Worm (Caenorhabditis elegans) whole organism, L3 larva: ENCODE results near the gene acs-14.

ENCODE experiments used
- R02D3.7 ChIP-seq: fragments of 150-350 bp; optimal IDR thresholded peaks from 2 replicates; lab custom pipeline; 2014; ENCODE audit warnings: missing biosample characterization, missing genetic modification characterization
- aly-2 ChIP-seq: fragments of 150-350 bp; optimal IDR thresholded peaks from 2 replicates; lab custom pipeline; 2014; ENCODE audit warnings: missing biosample characterization, missing genetic modification characterization
- ceh-28 ChIP-seq: fragments of 150-350 bp; optimal IDR thresholded peaks from 2 replicates; lab custom pipeline; 2014; ENCODE audit warnings: missing biosample characterization, missing genetic modification reagents, missing genetic modification characterization
- daf-12 ChIP-seq: fragments of 150-350 bp; optimal IDR thresholded peaks from 2 replicates; lab custom pipeline; 2014; ENCODE audit warnings: missing biosample characterization, missing genetic modification reagents, missing genetic modification characterization
- egl-27 ChIP-seq: sonication (generic microtip); optimal IDR thresholded peaks from 4 replicates; lab custom pipeline; 2017; ENCODE audit warnings: missing biosample characterization, missing genetic modification reagents, missing genetic modification characterization
- egl-5 ChIP-seq: fragments of 150-350 bp; optimal IDR thresholded peaks from 2 replicates; lab custom pipeline; 2017; ENCODE audit warnings: missing biosample characterization, missing genetic modification reagents, missing genetic modification characterization, inconsistent platforms
- elt-1 ChIP-seq: fragments of 150-350 bp; optimal IDR thresholded peaks from 2 replicates; lab custom pipeline; 2014; ENCODE audit warnings: missing biosample characterization, missing genetic modification characterization
- elt-2 ChIP-seq: sonication (generic microtip); optimal IDR thresholded peaks from 2 replicates; lab custom pipeline; 2016; ENCODE audit warnings: missing genetic modification reagents, mild to moderate bottlenecking, missing genetic modification characterization, missing compliant biosample characterization
- eor-1 ChIP-seq, 2 experiments: fragments of 150-350 bp; optimal IDR thresholded peaks; 2 replicates each; lab custom pipeline; 2014 to 2018; ENCODE audit warnings: missing biosample characterization in 2 of 2, missing genetic modification characterization in 2 of 2
- fkh-10 ChIP-seq: sonication (generic microtip); optimal IDR thresholded peaks from 2 replicates; lab custom pipeline; 2017; ENCODE audit warnings: missing biosample characterization, missing genetic modification reagents, missing genetic modification characterization
- fkh-2 ChIP-seq: fragments of 150-350 bp; optimal IDR thresholded peaks from 2 replicates; lab custom pipeline; 2014; ENCODE audit warnings: missing biosample characterization, missing genetic modification reagents, missing genetic modification characterization
- fos-1 ChIP-seq: fragments of 150-350 bp; optimal IDR thresholded peaks from 2 replicates; lab custom pipeline; 2014; ENCODE audit warnings: missing biosample characterization, missing genetic modification characterization
- jun-1 ChIP-seq: fragments of 150-350 bp; optimal IDR thresholded peaks from 2 replicates; lab custom pipeline; 2014; ENCODE audit warnings: missing biosample characterization, missing genetic modification reagents, missing genetic modification characterization
- lin-15B ChIP-seq: fragments of 150-350 bp; optimal IDR thresholded peaks from 2 replicates; lab custom pipeline; 2014; ENCODE audit warnings: missing biosample characterization, missing genetic modification characterization
- lin-39 ChIP-seq: fragments of 150-350 bp; optimal IDR thresholded peaks from 2 replicates; lab custom pipeline; 2018; ENCODE audit warnings: missing biosample characterization, missing genetic modification reagents, missing genetic modification characterization
- lsy-12 ChIP-seq: sonication (generic microtip); optimal IDR thresholded peaks from 2 replicates; lab custom pipeline; 2016; ENCODE audit warnings: mild to moderate bottlenecking, missing genetic modification characterization, missing compliant biosample characterization
- nhr-11 ChIP-seq: fragments of 150-350 bp; optimal IDR thresholded peaks from 2 replicates; lab custom pipeline; 2014; ENCODE audit warnings: missing biosample characterization, missing genetic modification characterization
- nhr-237 ChIP-seq: fragments of 150-350 bp; optimal IDR thresholded peaks from 2 replicates; lab custom pipeline; 2014; ENCODE audit warnings: missing biosample characterization, missing genetic modification characterization
- nhr-25 ChIP-seq: sonication (generic microtip); optimal IDR thresholded peaks from 2 replicates; lab custom pipeline; 2017; ENCODE audit warnings: missing biosample characterization, missing genetic modification characterization
- nhr-28 ChIP-seq: fragments of 150-350 bp; optimal IDR thresholded peaks from 2 replicates; lab custom pipeline; 2014; ENCODE audit warnings: missing biosample characterization, missing genetic modification characterization
- nhr-43 ChIP-seq: sonication (generic microtip); optimal IDR thresholded peaks from 2 replicates; lab custom pipeline; 2016; ENCODE audit warnings: mild to moderate bottlenecking, missing genetic modification characterization, missing compliant biosample characterization; ENCODE audit not compliant: poor library complexity, severe bottlenecking
- pha-4 ChIP-seq: fragments of 150-350 bp; optimal IDR thresholded peaks from 2 replicates; lab custom pipeline; 2014; ENCODE audit warnings: missing biosample characterization, missing genetic modification reagents, missing genetic modification characterization
- pqm-1 ChIP-seq: fragments of 150-350 bp; optimal IDR thresholded peaks from 2 replicates; lab custom pipeline; 2017; ENCODE audit warnings: missing biosample characterization, missing genetic modification characterization, inconsistent platforms
- tbx-2 ChIP-seq: sonication (generic microtip); optimal IDR thresholded peaks from 2 replicates; lab custom pipeline; 2016; ENCODE audit warnings: mild to moderate bottlenecking, missing genetic modification characterization, missing compliant biosample characterization
- unc-39 ChIP-seq: sonication (generic microtip); optimal IDR thresholded peaks from 4 replicates; lab custom pipeline; 2017; ENCODE audit warnings: missing biosample characterization, missing genetic modification characterization
- zag-1 ChIP-seq: fragments of 150-350 bp; optimal IDR thresholded peaks from 2 replicates; lab custom pipeline; 2014; ENCODE audit warnings: missing biosample characterization, missing genetic modification characterization
- ztf-11 ChIP-seq: fragments of 150-350 bp; optimal IDR thresholded peaks from 2 replicates; lab custom pipeline; 2014; ENCODE audit warnings: missing biosample characterization, missing genetic modification characterization

acs-14 gene

DNA sequence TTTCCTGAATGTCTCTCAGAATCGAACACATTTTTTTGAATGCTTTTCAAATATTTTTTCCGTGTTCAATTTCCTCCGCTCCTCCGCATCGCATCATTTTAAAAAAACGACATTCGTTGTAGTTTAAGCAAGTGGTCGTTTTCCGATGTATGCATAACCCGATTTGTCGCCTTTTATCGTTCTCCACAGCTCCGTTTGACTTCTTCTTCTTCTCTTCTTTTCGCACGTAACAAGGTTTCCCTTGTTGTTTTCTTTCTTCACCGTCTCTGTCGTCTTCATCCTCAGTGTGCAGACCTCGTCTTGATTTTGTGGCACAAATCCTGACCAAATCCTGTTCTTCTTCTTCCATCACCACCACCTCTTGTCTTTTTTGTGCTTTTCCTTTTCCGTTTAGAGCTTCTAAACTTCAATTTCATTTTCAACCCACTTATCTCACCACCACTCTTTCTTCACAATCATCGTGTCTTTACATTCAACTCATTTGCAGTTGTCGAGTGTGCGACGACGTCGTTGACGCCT lies 24.1 kb upstream of the acs-14 start, which contains the start of gene K06A4.2:
Gene K06A4.2, plus strand, starts transcription at position 469 of the 519 bp plus-strand sequence.
- TF ChIP-seq tbx-2 (tag; lab: Kevin White, UChicago) (no peak), fkh-10 (GFP tag; lab: Kevin White, UChicago) (peak; percentile 86)
- TF ChIP-seq, all 47 proteins: peak for 1

DNA sequence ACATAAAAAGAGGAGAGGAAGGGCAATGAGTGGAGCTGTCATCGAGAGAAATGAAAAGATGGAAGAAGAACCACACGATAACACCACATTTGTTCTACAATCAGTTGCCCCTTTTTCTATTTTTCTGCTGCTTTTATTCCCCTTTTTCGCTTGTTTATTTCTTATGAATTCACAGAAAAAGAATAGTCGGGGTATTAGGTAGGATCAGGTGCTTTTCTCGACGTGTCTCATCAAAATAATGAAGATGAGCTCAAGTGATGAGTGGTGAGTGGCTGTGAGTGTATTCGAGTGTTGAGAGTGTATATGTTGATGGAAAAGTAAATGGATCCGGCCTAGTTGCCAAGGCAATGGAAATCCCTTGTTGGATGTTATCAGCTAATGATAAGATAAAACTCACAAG lies 22.4 kb upstream of the acs-14 start:
- no peak for TF ChIP-seq egl-27 (tag; lab: Kevin White, UChicago)
- TF ChIP-seq fos-1 (tag; lab: Kevin White, UChicago): no peak
- TF ChIP-seq eor-1 (tag; optimal IDR thresholded peaks at IDR 0.05; lab: Kevin White, UChicago): no peak
- no peak for TF ChIP-seq lsy-12 (tag; lab: Kevin White, UChicago)
- TF ChIP-seq unc-39 (tag; lab: Kevin White, UChicago): no peak
- no peak for TF ChIP-seq fkh-10 (GFP tag; lab: Kevin White, UChicago)
- TF ChIP-seq egl-5 (tag; lab: Kevin White, UChicago): no peak
- no peak for TF ChIP-seq daf-12 (tag; lab: Kevin White, UChicago)
- TF ChIP-seq fkh-2 (tag; lab: Kevin White, UChicago): no peak

DNA sequence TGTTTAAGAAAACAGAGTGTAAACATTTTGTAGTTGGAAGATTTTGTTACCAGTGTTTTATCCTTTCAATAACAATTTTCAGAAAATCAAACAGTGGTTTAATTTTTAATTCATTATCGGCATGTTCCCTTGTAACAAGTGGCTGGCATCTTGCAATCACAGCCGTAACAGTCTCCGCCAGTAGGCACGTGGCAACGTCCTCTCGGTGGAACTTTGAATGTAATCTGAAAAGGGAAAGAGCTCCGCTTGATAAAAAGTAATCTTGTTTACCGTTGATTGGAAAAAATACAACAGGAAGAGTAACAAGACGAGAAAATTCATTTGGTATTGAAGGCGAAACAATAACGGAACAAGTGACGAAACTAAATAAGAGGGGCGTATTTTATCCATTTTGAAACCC lies 18.5 kb upstream of the acs-14 start, which contains the start of gene K06A4.10:
Gene K06A4.10, minus strand, starts transcription at position 390 of the 400 bp plus-strand sequence.
- TF ChIP-seq ceh-28 (tag; lab: Kevin White, UChicago) (no peak), nhr-43 (tag; lab: Kevin White, UChicago) (no peak), elt-2 (tag; lab: Kevin White, UChicago) (peak; percentile 72), jun-1 (tag; lab: Kevin White, UChicago) (peak; percentile 6), ztf-11 (tag; lab: Kevin White, UChicago) (no peak)

DNA sequence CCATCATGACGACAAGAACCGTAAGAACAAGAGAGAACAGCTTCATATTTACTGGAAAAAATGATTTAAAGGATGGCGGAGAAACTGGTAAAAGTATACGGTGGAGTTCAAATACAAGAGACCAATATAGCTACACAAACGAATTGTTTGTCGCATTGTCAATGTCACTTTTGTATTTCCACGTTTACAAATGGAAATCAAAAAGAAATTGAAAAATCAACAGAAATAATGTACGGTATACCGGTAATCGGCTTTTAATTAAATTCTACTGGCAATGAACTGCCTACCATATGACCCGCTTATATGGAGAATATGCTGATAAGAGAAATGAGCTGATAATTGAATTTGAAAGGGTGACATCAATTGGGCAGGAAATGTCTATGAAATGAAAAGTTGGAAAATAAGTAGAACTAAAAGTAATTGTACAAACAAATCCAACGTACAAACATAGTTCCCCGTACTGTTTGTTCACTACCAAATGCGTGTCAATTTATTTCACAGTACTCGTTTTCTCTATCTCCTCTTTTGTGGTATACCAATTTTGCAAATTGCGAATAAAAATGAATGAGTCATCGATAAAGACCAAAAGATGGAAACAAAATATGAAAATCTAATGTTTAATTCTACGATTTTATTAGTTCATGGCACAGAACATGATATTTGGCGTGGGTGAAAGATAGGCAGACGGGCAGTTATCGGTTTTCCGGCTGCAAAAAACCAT lies 16.3 kb upstream of the acs-14 start, which contains the start of gene K06A4.7:
Gene K06A4.7, minus strand, starts transcription at position 51 of the 721 bp plus-strand sequence.
- TF ChIP-seq fkh-2 (tag; lab: Kevin White, UChicago) (no peak), unc-39 (tag; lab: Kevin White, UChicago) (no peak), lin-39 (tag; lab: Kevin White, UChicago) (no peak), fos-1 (tag; lab: Kevin White, UChicago) (no peak), pqm-1 (peak; percentile 70), elt-2 (tag; lab: Kevin White, UChicago) (peak; percentile 87), jun-1 (tag; lab: Kevin White, UChicago) (peak; percentile 44), eor-1 (tag; optimal IDR thresholded peaks at IDR 0.05; lab: Kevin White, UChicago) (no peak), pha-4 (tag; lab: Kevin White, UChicago) (peak; percentile 67)
- TF ChIP-seq, all 47 proteins: peak for 4

DNA sequence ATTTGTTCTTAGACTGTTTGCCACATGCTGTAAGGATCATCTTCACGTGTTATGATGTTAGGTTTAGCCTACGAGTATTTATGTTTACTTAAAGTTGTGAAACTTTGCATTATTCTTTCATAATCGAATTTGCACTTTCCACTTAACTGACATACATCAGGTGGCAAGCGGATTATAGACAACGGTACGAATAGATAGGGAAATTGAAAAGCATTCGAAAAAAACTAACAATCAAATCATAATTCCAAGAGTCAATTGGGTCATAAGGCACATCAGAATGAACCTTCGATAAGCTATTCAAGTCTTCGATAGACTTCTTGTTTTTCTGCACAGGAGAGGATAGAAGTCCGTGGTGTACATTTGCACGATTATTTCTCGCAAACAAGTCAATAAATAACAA lies 15.5 kb upstream of the acs-14 start:
- TF ChIP-seq zag-1 (tag; lab: Kevin White, UChicago) (no peak), pqm-1 (peak; percentile 75), lin-15B (tag; lab: Kevin White, UChicago) (no peak), pha-4 (tag; lab: Kevin White, UChicago) (no peak), R02D3.7 (tag; lab: Kevin White, UChicago) (no peak), elt-2 (tag; lab: Kevin White, UChicago) (peak; percentile 69), lin-39 (tag; lab: Kevin White, UChicago) (no peak), aly-2 (tag; lab: Kevin White, UChicago) (no peak)

DNA sequence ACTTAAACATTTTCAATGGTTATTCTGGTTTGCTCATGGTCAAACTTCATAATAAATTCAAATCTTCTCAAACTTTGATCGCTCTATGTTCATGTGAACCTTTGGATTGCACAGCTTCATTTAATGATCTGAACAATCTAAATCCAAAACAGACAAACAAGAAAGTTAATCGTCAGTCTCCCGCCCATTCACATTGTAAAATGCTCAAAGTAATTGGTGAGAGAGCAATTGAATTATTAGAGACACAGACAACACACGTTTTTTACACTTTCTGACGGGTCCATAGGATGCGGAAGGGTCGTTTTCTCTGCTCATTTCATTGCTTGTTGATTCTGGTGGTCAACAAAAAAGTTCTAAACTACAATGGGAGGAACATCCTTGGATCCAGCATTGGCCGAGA lies 11.2 kb upstream of the acs-14 start, which contains the start of gene gsnl-1:
Gene gsnl-1, plus strand, starts transcription at position 301 of the 400 bp plus-strand sequence.
- TF ChIP-seq elt-1 (tag; lab: Kevin White, UChicago): no peak
- TF ChIP-seq egl-5 (tag; lab: Kevin White, UChicago): peak; percentile 13

DNA sequence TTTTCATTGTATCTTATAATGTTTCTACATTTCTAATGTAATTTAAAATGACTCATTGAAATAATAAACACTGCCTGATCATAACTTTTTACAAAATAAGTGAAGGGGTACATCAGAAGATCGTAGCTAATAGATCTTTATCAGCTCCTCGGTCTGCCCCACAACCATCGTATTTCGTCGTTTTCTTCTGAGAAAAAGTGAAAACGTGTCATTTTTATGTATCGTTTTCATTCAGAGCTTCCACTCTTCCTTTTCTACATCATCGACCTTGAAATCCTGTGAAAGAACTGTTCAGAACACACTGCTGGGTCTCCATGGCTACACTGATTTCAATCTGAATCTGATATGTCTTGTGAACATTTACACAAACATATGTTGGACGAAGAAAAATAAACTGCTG lies 8.6 kb upstream of the acs-14 start:
- no peak for TF ChIP-seq ztf-11 (tag; lab: Kevin White, UChicago)
- TF ChIP-seq daf-12 (tag; lab: Kevin White, UChicago): no peak
- TF ChIP-seq nhr-11 (tag; lab: Kevin White, UChicago): no peak
- TF ChIP-seq elt-1 (tag; lab: Kevin White, UChicago): peak; percentile 62
- TF ChIP-seq nhr-25 (tag; lab: Kevin White, UChicago): peak; percentile 59
- TF ChIP-seq nhr-237: no peak
- no peak for TF ChIP-seq pqm-1
- no peak for TF ChIP-seq nhr-28 (tag; lab: Kevin White, UChicago)
- TF ChIP-seq, all 47 proteins: peak for 2
